Worm (Caenorhabditis elegans): ENCODE data around the gene K09A9.8.

- no peak for TF ChIP-seq mep-1 (tag; optimal IDR thresholded peaks at IDR 0.05)
- TF ChIP-seq lsy-2 (tag; optimal IDR thresholded peaks at IDR 0.05) = no peak
- no peak for TF ChIP-seq drap-1 (GFP tag; optimal IDR thresholded peaks at IDR 0.05)
- no peak for TF ChIP-seq nhr-12 (tag; optimal IDR thresholded peaks at IDR 0.05)
- TF ChIP-seq unc-120 (tag; optimal IDR thresholded peaks at IDR 0.05; ENCODE audit: poor library complexity, severe bottlenecking) = no peak
- no peak for TF ChIP-seq bed-3 (GFP tag; optimal IDR thresholded peaks at IDR 0.05)
- TF ChIP-seq ceh-43 (GFP tag; optimal IDR thresholded peaks at IDR 0.05) = no peak
Observed at ce11 chrX:15572021-15572420, 25.0 kb downstream of the K09A9.8 start.

Measured in whole organism, mixed stage, embryonic.